Worm (Caenorhabditis elegans) whole organism, dauer: ENCODE results near the gene ZK856.5.

ENCODE experiments used
- unc-62 ChIP-seq: sonication (generic microtip); optimal IDR thresholded peaks from 2 replicates; lab custom pipeline; 2017; ENCODE audit warnings: missing biosample characterization, missing genetic modification reagents, missing genetic modification characterization

ZK856.5 gene

DNA sequence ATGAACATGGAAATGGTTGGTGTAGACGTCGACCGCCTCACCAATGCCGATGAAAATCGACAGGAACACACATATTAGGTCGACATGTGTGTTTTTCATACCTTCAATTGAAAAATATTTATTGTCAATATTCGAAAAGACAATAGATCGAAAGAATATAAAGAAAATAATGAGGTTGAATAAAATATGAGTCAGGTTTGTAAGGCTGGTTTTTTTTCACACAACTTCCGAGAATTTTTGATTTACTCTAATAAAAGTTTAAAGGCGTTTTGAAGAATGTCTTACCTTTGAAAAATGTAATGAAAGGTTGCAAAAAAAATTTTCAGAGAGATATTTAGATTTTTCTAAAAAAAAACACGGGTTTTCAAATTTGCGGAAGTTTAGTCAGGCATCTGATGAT, 16.3 kb downstream of the ZK856.5 start, which contains the start of gene egl-3:
egl-3 (minus strand) TSS at position 101 of the 400 bp plus-strand sequence.
- TF ChIP-seq unc-62 (GFP tag; lab: Kevin White, UChicago), result no peak

DNA sequence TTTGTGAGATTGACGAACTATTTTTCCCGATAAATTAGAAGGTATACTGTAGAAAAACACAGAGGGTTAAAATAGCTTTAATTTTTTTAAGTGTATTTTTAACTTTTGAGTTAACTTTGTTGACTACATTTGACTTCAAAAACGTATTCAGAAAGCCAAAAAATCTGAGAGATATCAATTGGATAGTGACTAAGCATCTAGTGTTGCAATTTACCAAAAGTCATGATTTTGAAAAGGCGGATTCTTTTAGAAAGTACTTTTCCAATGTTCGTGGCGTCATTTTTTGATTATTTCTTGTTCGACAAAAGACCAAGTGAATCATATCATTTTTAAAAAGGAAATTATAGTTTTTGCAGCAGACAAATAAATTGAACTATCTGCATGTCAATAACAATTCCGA, 21.1 kb downstream of the ZK856.5 start:
- TF ChIP-seq unc-62 (GFP tag; lab: Kevin White, UChicago), result no peak

DNA sequence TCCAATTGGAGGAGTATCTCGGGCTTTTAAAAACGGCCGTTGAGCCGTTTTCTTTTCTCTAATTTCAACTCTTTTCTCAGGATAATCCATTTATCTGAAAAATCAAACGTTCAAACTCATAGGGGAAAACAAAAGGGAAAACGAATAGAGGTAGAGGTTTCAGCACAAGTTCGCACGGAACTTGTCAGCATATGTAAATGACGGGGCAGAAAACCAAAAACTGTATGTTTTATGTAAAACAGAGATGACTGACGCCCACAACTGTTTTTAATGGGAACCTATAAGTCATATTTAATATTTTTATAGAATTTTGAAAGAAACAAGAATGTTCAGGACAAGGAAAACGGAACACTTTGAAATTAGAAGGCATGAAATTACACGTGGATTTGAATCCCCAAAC, 23.6 kb downstream of the ZK856.5 start, which contains the start of gene C51E3.6:
C51E3.6 (minus strand) TSS at position 101 of the 400 bp plus-strand sequence.
- no peak for TF ChIP-seq unc-62 (GFP tag; lab: Kevin White, UChicago)

ce11 chrV:10160954-10161353, 29.0 kb downstream of the ZK856.5 start, which contains the start of gene C51E3.10:
Gene C51E3.10 (minus strand): TSS chrV:10161134.
- no peak for TF ChIP-seq unc-62 (GFP tag; lab: Kevin White, UChicago)

DNA sequence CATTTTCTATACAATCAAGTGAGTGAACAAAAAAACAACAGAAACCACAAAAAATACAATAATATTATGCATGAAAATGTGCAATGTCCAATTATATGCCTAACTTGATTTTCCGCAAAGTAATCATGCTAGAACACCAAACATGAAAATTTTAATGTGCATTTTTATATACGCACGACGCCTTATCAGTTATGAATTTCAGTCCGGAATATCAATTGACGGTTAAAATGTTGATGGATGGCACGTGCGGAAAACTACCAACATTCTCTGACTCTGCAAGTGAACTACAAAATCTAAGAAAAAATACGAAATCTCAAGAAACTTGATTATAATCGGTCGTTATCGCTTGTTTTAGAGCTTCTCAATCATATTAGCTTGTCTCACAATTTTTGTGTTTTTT, 30.0 kb downstream of the ZK856.5 start:
- no peak for TF ChIP-seq unc-62 (GFP tag; lab: Kevin White, UChicago)

DNA sequence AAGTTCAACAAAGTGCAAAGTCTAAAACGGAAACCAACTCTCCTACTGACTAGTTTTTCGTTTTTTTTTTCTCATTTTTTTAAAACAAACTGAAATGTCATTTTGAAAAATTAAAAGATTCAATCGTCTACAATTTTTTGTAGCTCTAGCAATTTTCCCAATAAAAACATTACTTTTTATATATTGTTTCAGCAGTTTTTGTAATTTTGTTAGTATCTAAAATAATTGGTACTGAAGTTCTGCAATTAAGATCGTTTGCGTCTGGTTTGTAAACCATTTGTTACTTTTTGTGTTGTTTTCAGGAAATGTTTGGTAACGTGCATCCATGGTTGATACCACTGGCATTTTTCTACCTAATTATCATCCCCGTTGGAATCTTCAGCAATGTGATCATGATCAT, 31.4 kb downstream of the ZK856.5 start, which contains the start of gene srsx-30:
srsx-30 (plus strand) TSS at position 301 of the 400 bp plus-strand sequence.
- no peak for TF ChIP-seq unc-62 (GFP tag; lab: Kevin White, UChicago)

ce11 chrV:10154698-10155097, 35.2 kb downstream of the ZK856.5 start, which contains the start of gene srsx-29:
Gene srsx-29 (plus strand): TSS chrV:10154998.
- TF ChIP-seq unc-62 (GFP tag; lab: Kevin White, UChicago), result no peak

ce11 chrV:10153076-10153475, 36.9 kb downstream of the ZK856.5 start:
- TF ChIP-seq unc-62 (GFP tag; lab: Kevin White, UChicago), result no peak

ce11 chrV:10152278-10152677, 37.7 kb downstream of the ZK856.5 start, which contains the start of gene srsx-28:
Gene srsx-28 (plus strand): TSS chrV:10152578.
- TF ChIP-seq unc-62 (GFP tag; lab: Kevin White, UChicago), result no peak

DNA sequence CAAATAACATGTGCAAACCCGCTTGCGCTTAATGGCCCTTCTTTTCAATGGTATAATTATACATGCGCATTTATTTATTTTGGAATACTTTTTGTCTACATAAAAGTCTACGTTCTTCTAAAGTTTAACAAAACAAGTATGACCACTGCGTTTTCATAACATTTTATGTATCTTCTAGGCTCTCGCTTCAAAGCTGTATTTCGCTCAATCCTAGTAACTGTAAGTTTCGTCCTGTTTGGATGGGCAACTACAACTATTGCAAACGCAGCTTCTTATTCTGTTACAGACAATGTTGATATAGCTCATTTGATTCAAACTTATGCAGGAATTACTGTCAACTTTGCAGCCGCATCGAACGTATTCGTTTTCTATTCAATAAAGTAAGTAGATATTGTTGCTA, 40.2 kb downstream of the ZK856.5 start, which contains the start of gene srsx-27:
srsx-27 (plus strand) TSS at position 301 of the 400 bp plus-strand sequence.
- no peak for TF ChIP-seq unc-62 (GFP tag; lab: Kevin White, UChicago)

DNA sequence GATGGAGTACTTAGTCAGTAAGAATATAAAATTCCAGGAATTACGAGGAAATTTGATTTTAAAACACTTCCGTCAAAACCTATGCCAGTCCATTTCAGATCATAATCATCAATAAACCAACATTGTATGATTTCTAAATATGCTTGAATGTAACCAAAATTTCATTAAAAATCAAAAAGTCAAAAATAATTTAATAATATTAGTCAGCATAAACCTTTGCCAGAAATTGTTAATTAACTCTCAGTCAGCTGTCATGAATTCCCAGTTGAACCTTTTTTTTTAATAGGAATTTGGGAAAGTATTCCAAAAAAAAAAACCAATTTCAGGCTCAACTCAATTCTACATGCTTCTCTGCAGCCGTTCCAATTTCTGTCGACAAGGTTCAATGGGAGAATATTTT, 41.6 kb downstream of the ZK856.5 start, which contains the start of gene srsx-26:
srsx-26 (plus strand) TSS at position 301 of the 400 bp plus-strand sequence.
- TF ChIP-seq unc-62 (GFP tag; lab: Kevin White, UChicago), result no peak

ce11 chrV:10146787-10147186, 43.1 kb downstream of the ZK856.5 start:
- no peak for TF ChIP-seq unc-62 (GFP tag; lab: Kevin White, UChicago)

ce11 chrV:10145653-10146052, 44.3 kb downstream of the ZK856.5 start, which contains the start of gene C51E3.9:
Gene C51E3.9 (plus strand): TSS chrV:10145953.
- TF ChIP-seq unc-62 (GFP tag; lab: Kevin White, UChicago), result no peak
